Worm (Caenorhabditis elegans) whole organism, L1 larva: ENCODE data around the gene nhr-50.

Experiments used
- fkh-10 ChIP-seq: sonication (generic microtip); optimal IDR thresholded peaks from 2 replicates; lab custom pipeline; 2017; ENCODE audit warnings: missing biosample characterization, missing genetic modification reagents, missing genetic modification characterization
- fos-1 ChIP-seq: fragments of 150-350 bp; optimal IDR thresholded peaks from 2 replicates; lab custom pipeline; 2014; ENCODE audit warnings: missing biosample characterization, missing genetic modification characterization
- isw-1 ChIP-seq: fragments of 200-800 bp; sonication (Bioruptor generic); IDR thresholded peaks from 2 replicates; pipeline ENCODE4 v1.3.6; 2022; ENCODE audit warnings: missing genetic modification characterization, missing compliant biosample characterization
- nhr-76 ChIP-seq: sonication (generic microtip); optimal IDR thresholded peaks from 2 replicates; lab custom pipeline; 2017; ENCODE audit warnings: missing biosample characterization, missing genetic modification characterization
- unc-62 ChIP-seq: fragments of 150-350 bp; optimal IDR thresholded peaks from 2 replicates; lab custom pipeline; 2014; ENCODE audit warnings: missing biosample characterization, missing genetic modification reagents, missing genetic modification characterization
- xbp-1 ChIP-seq: sonication (generic microtip); optimal IDR thresholded peaks from 2 replicates; lab custom pipeline; 2016; ENCODE audit warnings: missing genetic modification characterization, missing compliant biosample characterization
- ztf-11 ChIP-seq, 2 experiments: sonication (generic microtip); optimal IDR thresholded peaks; 2 replicates each; lab custom pipeline; 2016 to 2017; ENCODE audit warnings: missing genetic modification characterization in 2 of 2, missing biosample characterization in 1 of 2, missing compliant biosample characterization in 1 of 2

DNA sequence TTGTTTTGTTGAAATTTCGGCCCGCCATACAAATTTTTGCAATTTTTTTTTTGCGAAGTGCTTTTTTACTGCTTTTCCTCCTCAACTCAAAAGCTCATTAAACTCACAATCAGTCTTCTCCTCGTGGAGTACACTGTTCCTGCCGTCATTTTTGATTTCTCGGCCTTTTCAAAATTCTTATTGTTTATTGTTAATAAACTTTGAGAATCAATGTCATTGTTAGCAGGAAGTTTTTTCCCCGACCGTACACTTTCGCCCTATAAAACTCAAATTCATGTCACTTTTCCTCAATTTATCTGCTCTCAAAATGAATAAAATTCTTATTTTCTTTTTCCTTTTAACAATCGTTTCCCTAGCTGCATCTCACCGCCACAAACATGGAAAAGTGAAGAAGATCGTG is 24.6 kb downstream of the nhr-50 start, which contains the start of gene clec-232:
- TF ChIP-seq ztf-11 (tag; optimal IDR thresholded peaks at IDR 0.05; lab: Kevin White, UChicago) = no peak
- TF ChIP-seq isw-1 (GFP tag; lab: Robert Waterston, UW) = no peak
- TF ChIP-seq nhr-76 (tag; lab: Kevin White, UChicago) = no peak
- no peak for TF ChIP-seq xbp-1
- TF ChIP-seq fos-1 = no peak
- no peak for TF ChIP-seq fkh-10 (GFP tag; lab: Kevin White, UChicago)
- TF ChIP-seq unc-62 (GFP tag; lab: Kevin White, UChicago) = no peak
